Fruit fly (Drosophila melanogaster): ENCODE measurements around the gene CG33293.
A peak's percentile ranks its signal among the peaks of the same experiment; 100 is the strongest.

The CG33293 gene

dm6 chr3R:5199581-5199980, 41.0 kb downstream of the CG33293 start:
- TF ChIP-seq Hr96 (GFP tag; optimal IDR thresholded peaks at IDR 0.05) (no peak), pad (GFP tag; optimal IDR thresholded peaks at IDR 0.05) (no peak), toe (GFP tag; optimal IDR thresholded peaks at IDR 0.05) (no peak), ovo (GFP tag; optimal IDR thresholded peaks at IDR 0.05) (no peak), CG1620 (GFP tag; optimal IDR thresholded peaks at IDR 0.05) (no peak)

DNA sequence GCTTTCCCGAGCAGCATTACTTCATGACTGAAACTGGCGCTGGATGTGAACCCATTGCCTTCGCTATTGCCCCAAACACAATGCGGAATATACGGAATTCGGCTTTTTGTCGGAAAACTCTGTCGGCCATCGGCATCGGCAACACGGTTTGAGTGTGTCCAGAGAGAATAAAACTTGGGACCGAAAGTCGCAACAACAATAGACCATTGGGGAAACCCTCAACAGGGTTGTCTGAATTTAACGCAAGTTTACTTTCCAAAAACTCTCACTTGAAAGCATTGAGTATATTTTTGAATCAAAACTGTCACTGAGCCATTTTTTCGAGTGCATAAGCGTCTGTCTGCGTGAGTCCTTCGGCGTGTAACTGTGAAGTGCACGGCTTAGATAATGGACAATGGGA, 42.2 kb downstream of the CG33293 start:
- no peak for TF ChIP-seq Crg-1 (GFP tag; optimal IDR thresholded peaks at IDR 0.05)
- TF ChIP-seq cic (GFP tag; optimal IDR thresholded peaks at IDR 0.05) = no peak
- no peak for TF ChIP-seq cnc (optimal IDR thresholded peaks at IDR 0.05)
- TF ChIP-seq bab1 (GFP tag; optimal IDR thresholded peaks at IDR 0.05) = no peak
- no peak for TF ChIP-seq ovo (GFP tag; optimal IDR thresholded peaks at IDR 0.05)
- TF ChIP-seq Clk (GFP tag; optimal IDR thresholded peaks at IDR 0.05) = peak; percentile 17
- TF ChIP-seq CG14711 (tag; optimal IDR thresholded peaks at IDR 0.05) = peak; percentile 46
- TF ChIP-seq CG7101 (tag; optimal IDR thresholded peaks at IDR 0.05) = peak; percentile 27
- TF ChIP-seq CG7045 (GFP tag; optimal IDR thresholded peaks at IDR 0.05) = peak; percentile 50
- TF ChIP-seq pad (GFP tag; optimal IDR thresholded peaks at IDR 0.05) = no peak
- TF ChIP-seq CG12768 (GFP tag; optimal IDR thresholded peaks at IDR 0.05) = peak; percentile 55
- TF ChIP-seq Hr96 (GFP tag; optimal IDR thresholded peaks at IDR 0.05) = no peak
- TF ChIP-seq Mnt (GFP tag; optimal IDR thresholded peaks at IDR 0.05) = no peak
- no peak for TF ChIP-seq tj (GFP tag; optimal IDR thresholded peaks at IDR 0.05)
- peak; percentile 26 for TF ChIP-seq toe (GFP tag; optimal IDR thresholded peaks at IDR 0.05)
- peak; percentile 56 for TF ChIP-seq CG33017 (tag; optimal IDR thresholded peaks at IDR 0.05)

- TF ChIP-seq kay (GFP tag; ENCODE audit: borderline replicate concordance) (peak; percentile 52), tj (GFP tag; optimal IDR thresholded peaks at IDR 0.05) (no peak)
Observed at dm6 chr3R:5193271-5193670, 47.3 kb downstream of the CG33293 start.
